Worm (Caenorhabditis elegans): Measurements from ENCODE around the gene srh-271.

srh-271 gene

DNA sequence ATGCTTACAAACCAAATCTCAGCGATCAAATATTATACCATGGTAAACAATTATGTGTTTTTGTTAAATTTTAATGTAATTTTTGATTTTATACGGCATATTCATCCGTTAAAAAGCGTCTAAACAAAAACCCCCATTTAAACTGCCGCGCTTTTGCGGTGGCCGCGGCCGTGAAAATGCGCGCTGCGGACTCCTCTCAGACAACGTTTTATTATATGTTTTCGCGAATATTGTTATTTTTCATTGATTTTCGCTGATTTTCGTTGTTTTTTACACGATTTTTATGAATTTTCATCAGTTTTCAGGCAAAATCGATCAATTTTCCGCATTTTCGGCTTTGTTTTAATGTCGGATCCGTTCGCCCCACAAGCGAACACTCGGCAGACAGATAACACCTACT, 16.8 kb upstream of the srh-271 start, which contains the start of gene W02H5.19 (continued):
- TF ChIP-seq dox-1 (GFP tag; IDR thresholded peaks at IDR 0.05) (peak; percentile 80), tbx-9 (tag; optimal IDR thresholded peaks at IDR 0.05; ENCODE audit: borderline replicate concordance) (no peak), lin-40 (tag; optimal IDR thresholded peaks at IDR 0.05) (no peak), madf-3 (GFP tag; IDR thresholded peaks at IDR 0.05) (peak; percentile 78), hlh-12 (tag; optimal IDR thresholded peaks at IDR 0.05) (no peak), dpl-1 (GFP tag; optimal IDR thresholded peaks at IDR 0.05) (peak; percentile 85), ceh-40 (GFP tag; IDR thresholded peaks at IDR 0.05) (no peak), aptf-2 (GFP tag; conservative IDR thresholded peaks at IDR 0.05) (no peak), hlh-26 (GFP tag; conservative IDR thresholded peaks at IDR 0.05) (no peak), efl-1 (GFP tag; optimal IDR thresholded peaks at IDR 0.05) (peak; percentile 76), zfh-2 (GFP tag; conservative IDR thresholded peaks at IDR 0.05) (no peak), K11D2.4 (GFP tag; IDR thresholded peaks at IDR 0.05) (0 out of 2 replicates have a peak, but pooled peaks have one; percentile 22), pha-4 (tag; optimal IDR thresholded peaks at IDR 0.05) (no peak), hmg-1.2 (GFP tag; IDR thresholded peaks at IDR 0.05) (0 out of 2 replicates have a peak, but pooled peaks have one; percentile 19), somi-1 (GFP tag; optimal IDR thresholded peaks at IDR 0.05) (no peak), athp-1 (tag; optimal IDR thresholded peaks at IDR 0.05) (peak; percentile 67), cebp-1 (GFP tag; IDR thresholded peaks at IDR 0.05) (no peak), cebp-1 (tag; optimal IDR thresholded peaks at IDR 0.05) (peak; percentile 37), mcd-1 (GFP tag; IDR thresholded peaks at IDR 0.05) (peak; percentile 87), ZK185.1 (tag; optimal IDR thresholded peaks at IDR 0.05; ENCODE audit: poor library complexity, severe bottlenecking) (no peak), bed-2 (GFP tag; IDR thresholded peaks at IDR 0.05) (peak; percentile 93), B0019.2 (GFP tag; conservative IDR thresholded peaks at IDR 0.05) (no peak; the same call in 1 of the 2 replicates), die-1 (tag; optimal IDR thresholded peaks at IDR 0.05) (no peak), K12H6.12 (tag; optimal IDR thresholded peaks at IDR 0.05) (peak; percentile 71), egl-44 (GFP tag; IDR thresholded peaks at IDR 0.05) (no peak), egrh-3 (GFP tag; IDR thresholded peaks at IDR 0.05) (0 out of 2 replicates have a peak, but pooled peaks have one; percentile 10), rcor-1 (GFP tag; IDR thresholded peaks at IDR 0.05) (0 out of 2 replicates have a peak, but pooled peaks have one; percentile 23), ztf-22 (GFP tag; optimal IDR thresholded peaks at IDR 0.05) (no peak), ceh-100 (GFP tag; IDR thresholded peaks at IDR 0.05) (peak; percentile 32; the same call in 1 of the 2 replicates), lir-1 (GFP tag; conservative IDR thresholded peaks at IDR 0.05) (peak; percentile 69; the same call in 1 of the 2 replicates), attf-6 (GFP tag; IDR thresholded peaks at IDR 0.05) (no peak), F10E7.11 (tag; optimal IDR thresholded peaks at IDR 0.05) (no peak), F55B11.4 (tag; optimal IDR thresholded peaks at IDR 0.05; ENCODE audit: borderline replicate concordance, insufficient read depth) (no peak), Y53F4B.3 (GFP tag; IDR thresholded peaks at IDR 0.05) (no peak), tlf-1 (GFP tag; optimal IDR thresholded peaks at IDR 0.05) (no peak), sdz-38 (tag; optimal IDR thresholded peaks at IDR 0.05) (no peak), nfya-2 (GFP tag; IDR thresholded peaks at IDR 0.05) (no peak), ztf-25 (GFP tag; IDR thresholded peaks at IDR 0.05) (no peak), madf-6 (GFP tag; IDR thresholded peaks at IDR 0.05) (peak; percentile 74), snpc-4 (GFP tag; optimal IDR thresholded peaks at IDR 0.05) (no peak), snpc-4 (tag; optimal IDR thresholded peaks at IDR 0.05) (peak in 1 of 4 experiments; percentile 30), tbp1 (GFP tag; optimal IDR thresholded peaks at IDR 0.05) (peak; percentile 38), attf-3 (GFP tag; conservative IDR thresholded peaks at IDR 0.05) (0 out of 2 replicates have a peak, but pooled peaks have one; percentile 46), let-526 (GFP tag; IDR thresholded peaks at IDR 0.05) (no peak), lag-1 (GFP tag; IDR thresholded peaks at IDR 0.05) (no peak), fkh-3 (tag; optimal IDR thresholded peaks at IDR 0.05) (no peak), Y95B8A.8 (GFP tag; IDR thresholded peaks at IDR 0.05) (no peak), sptf-2 (GFP tag; optimal IDR thresholded peaks at IDR 0.05) (no peak), nhr-80 (tag; optimal IDR thresholded peaks at IDR 0.05) (no peak)
